Fruit fly (Drosophila melanogaster): ENCODE data around the gene GAA1.

GAA1 gene

DNA sequence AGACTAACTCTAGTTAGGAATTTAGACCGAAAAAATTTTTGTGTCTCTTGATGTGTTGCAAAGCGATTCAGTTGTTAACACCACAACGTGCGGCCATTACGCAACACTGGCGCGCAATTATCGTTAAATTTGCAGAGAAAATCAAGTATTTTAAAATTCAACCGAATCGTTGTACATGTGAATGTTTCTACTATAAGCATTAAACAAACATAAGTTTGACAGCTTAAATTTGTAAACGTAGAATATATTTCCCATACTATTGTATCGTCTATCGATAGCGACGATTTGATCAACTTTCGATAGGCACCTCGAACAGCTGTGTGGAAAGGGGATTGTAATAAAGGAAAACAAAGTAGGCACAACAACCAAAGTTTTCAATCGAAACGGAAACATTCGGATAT lies 6.4 kb upstream of the GAA1 start, which contains the start of the genes Usp30 and CG16721 (continued):
- TF ChIP-seq BtbVII (GFP tag; optimal IDR thresholded peaks at IDR 0.05) (no peak), CG30431 (GFP tag; optimal IDR thresholded peaks at IDR 0.05) (no peak), CG3407 (GFP tag; optimal IDR thresholded peaks at IDR 0.05) (no peak), pnt (GFP tag; optimal IDR thresholded peaks at IDR 0.05) (no peak), abd-A (tag; optimal IDR thresholded peaks at IDR 0.05) (no peak), CTCF (GFP tag; optimal IDR thresholded peaks at IDR 0.05) (peak; percentile 41), danr (GFP tag; IDR thresholded peaks at IDR 0.05) (no peak), gt (GFP tag; IDR thresholded peaks at IDR 0.05) (no peak), fru (optimal IDR thresholded peaks at IDR 0.05) (no peak), CG10654 (GFP tag; optimal IDR thresholded peaks at IDR 0.05) (peak; percentile 17), gcm2 (GFP tag; optimal IDR thresholded peaks at IDR 0.05) (no peak), NC2β (GFP tag; optimal IDR thresholded peaks at IDR 0.05) (peak; percentile 60), h (optimal IDR thresholded peaks at IDR 0.05) (no peak), ind (GFP tag; optimal IDR thresholded peaks at IDR 0.05) (peak; percentile 42), Fer2 (tag; optimal IDR thresholded peaks at IDR 0.05) (peak; percentile 3), GATAe (GFP tag; conservative IDR thresholded peaks at IDR 0.05) (no peak), tin (GFP tag; optimal IDR thresholded peaks at IDR 0.05) (peak; percentile 37), tio (GFP tag; optimal IDR thresholded peaks at IDR 0.05) (no peak), CG6791 (GFP tag; IDR thresholded peaks at IDR 0.05; ENCODE audit: partially characterized antibody) (peak; percentile 71; the same call in 2 of the 3 replicates), ase (GFP tag; IDR thresholded peaks at IDR 0.05) (no peak), Mad (GFP tag; optimal IDR thresholded peaks at IDR 0.05) (peak; percentile 7), CG8924 (tag; optimal IDR thresholded peaks at IDR 0.05) (no peak), CG11723 (GFP tag; optimal IDR thresholded peaks at IDR 0.05) (no peak), CG7745 (tag; optimal IDR thresholded peaks at IDR 0.05) (no peak), CG32772 (GFP tag; IDR thresholded peaks at IDR 0.05) (no peak), CG6254 (GFP tag; optimal IDR thresholded peaks at IDR 0.05) (no peak), CG15269 (tag; optimal IDR thresholded peaks at IDR 0.05) (peak; percentile 30), HmgZ (tag; optimal IDR thresholded peaks at IDR 0.05) (peak; percentile 76), CG1233 (GFP tag; optimal IDR thresholded peaks at IDR 0.05) (peak; percentile 32), CG15601 (tag; optimal IDR thresholded peaks at IDR 0.05) (peak; percentile 14), Opbp (GFP tag; IDR thresholded peaks at IDR 0.05; ENCODE audit: partially characterized antibody) (peak; percentile 57; the same call in 1 of the 3 replicates), HmgD (GFP tag; optimal IDR thresholded peaks at IDR 0.05) (no peak), CG31388 (GFP tag; optimal IDR thresholded peaks at IDR 0.05) (no peak), slp2 (GFP tag; optimal IDR thresholded peaks at IDR 0.05) (peak; percentile 14), Fer3 (tag; optimal IDR thresholded peaks at IDR 0.05) (peak; percentile 28), CG2678 (tag; optimal IDR thresholded peaks at IDR 0.05) (no peak), CG8359 (GFP tag; optimal IDR thresholded peaks at IDR 0.05; ENCODE audit: borderline replicate concordance) (no peak), Mes4 (GFP tag; optimal IDR thresholded peaks at IDR 0.05) (no peak), zen2 (GFP tag; IDR thresholded peaks at IDR 0.05; ENCODE audit: partially characterized antibody) (peak; percentile 47; the same call in 1 of the 3 replicates), CG10366 (GFP tag; IDR thresholded peaks at IDR 0.05) (no peak), ftz-f1 (GFP tag; optimal IDR thresholded peaks at IDR 0.05) (no peak), CG13894 (tag; optimal IDR thresholded peaks at IDR 0.05) (peak; percentile 39), CG12219 (GFP tag; optimal IDR thresholded peaks at IDR 0.05) (peak; percentile 1), wek (GFP tag; optimal IDR thresholded peaks at IDR 0.05) (no peak), CG4328 (GFP tag; optimal IDR thresholded peaks at IDR 0.05) (peak; percentile 13), pan (optimal IDR thresholded peaks at IDR 0.05) (no peak), pan (GFP tag; optimal IDR thresholded peaks at IDR 0.05 in 1 of 2, IDR thresholded peaks at IDR 0.05 in 1 of 2) (no peak), CG8478 (optimal IDR thresholded peaks at IDR 0.05) (no peak), Nf-YA (GFP tag; IDR thresholded peaks at IDR 0.05) (no peak), pita (GFP tag; optimal IDR thresholded peaks at IDR 0.05) (no peak), CG18764 (GFP tag; optimal IDR thresholded peaks at IDR 0.05) (no peak), fd102C (GFP tag; optimal IDR thresholded peaks at IDR 0.05) (no peak), HLH54F (GFP tag; optimal IDR thresholded peaks at IDR 0.05) (peak; percentile 67)

Data from whole organism, embryonic.